Worm (Caenorhabditis elegans): ENCODE measurements around the gene skpo-1.

Gene skpo-1

ce11 chrII:8419015-8419414, 14.4 kb upstream of the skpo-1 start:
- TF ChIP-seq tlp-1 (tag; optimal IDR thresholded peaks at IDR 0.05) (peak; percentile 82), pag-3 (tag; optimal IDR thresholded peaks at IDR 0.05; ENCODE audit: borderline replicate concordance, insufficient read depth) (no peak), lsy-2 (tag; optimal IDR thresholded peaks at IDR 0.05) (peak in 1 of 2 experiments; percentile 41), Y116A8C.19 (tag; optimal IDR thresholded peaks at IDR 0.05; ENCODE audit: borderline replicate concordance) (no peak), fkh-4 (tag; optimal IDR thresholded peaks at IDR 0.05; ENCODE audit: borderline replicate concordance) (no peak)

- TF ChIP-seq elt-2 (tag; optimal IDR thresholded peaks at IDR 0.05) = peak; percentile 8
- TF ChIP-seq F16B12.6 (tag; optimal IDR thresholded peaks at IDR 0.05) = no peak
- peak; percentile 65 for TF ChIP-seq nhr-85 (tag)
- no peak for TF ChIP-seq efl-1 (optimal IDR thresholded peaks at IDR 0.05)
- TF ChIP-seq efl-1 (GFP tag; optimal IDR thresholded peaks at IDR 0.05 in 1 of 2) = peak in 1 of 2 experiments; percentile 6
- no peak for TF ChIP-seq swsn-7 (tag; optimal IDR thresholded peaks at IDR 0.05)
- no peak for TF ChIP-seq ceh-63 (GFP tag; optimal IDR thresholded peaks at IDR 0.05)
- peak; percentile 18 for TF ChIP-seq blmp-1 (tag; optimal IDR thresholded peaks at IDR 0.05)
- no peak for TF ChIP-seq mab-9 (GFP tag; IDR thresholded peaks at IDR 0.05)
These were observed 12.5 kb upstream of the skpo-1 start, which contains the start of gene fdgt-2 for ce11 chrII:8417059-8417668. fdgt-2 (plus strand) TSS chrII:8417618.

- TF ChIP-seq ceh-63 (GFP tag; optimal IDR thresholded peaks at IDR 0.05) (no peak), ama-1 (optimal IDR thresholded peaks at IDR 0.05) (no peak), irx-1 (tag; optimal IDR thresholded peaks at IDR 0.05) (no peak), lin-14 (GFP tag; optimal IDR thresholded peaks at IDR 0.05) (peak; percentile 17), nhr-77 (tag; optimal IDR thresholded peaks at IDR 0.05) (no peak), unc-86 (tag; optimal IDR thresholded peaks at IDR 0.05) (no peak), lin-35 (GFP tag; optimal IDR thresholded peaks at IDR 0.05) (no peak), nhr-85 (tag) (peak; percentile 79), efl-3 (GFP tag; optimal IDR thresholded peaks at IDR 0.05) (peak; percentile 84)
These were observed 10.9 kb upstream of the skpo-1 start for ce11 chrII:8415462-8416037.

ce11 chrII:8415035-8415434, 10.4 kb upstream of the skpo-1 start:
- no peak for TF ChIP-seq nhr-77 (tag; optimal IDR thresholded peaks at IDR 0.05)
- TF ChIP-seq rnt-1 (tag; optimal IDR thresholded peaks at IDR 0.05) = peak; percentile 0

- TF ChIP-seq ces-1 (GFP tag; optimal IDR thresholded peaks at IDR 0.05) (no peak), skn-1 (tag; optimal IDR thresholded peaks at IDR 0.05) (no peak), elt-2 (tag; optimal IDR thresholded peaks at IDR 0.05) (peak; percentile 29), unc-62 (GFP tag; optimal IDR thresholded peaks at IDR 0.05) (no peak), lin-15B (tag; optimal IDR thresholded peaks at IDR 0.05) (no peak), nhr-84 (tag; optimal IDR thresholded peaks at IDR 0.05) (no peak)
These were observed 8.3 kb upstream of the skpo-1 start for ce11 chrII:8412935-8413334.

ce11 chrII:8412061-8412721, 7.5 kb upstream of the skpo-1 start, which contains the start of gene efl-3:
efl-3 (plus strand) TSS chrII:8412671.
- TF ChIP-seq nhr-84 (tag; optimal IDR thresholded peaks at IDR 0.05) (no peak), zag-1 (tag; optimal IDR thresholded peaks at IDR 0.05) (no peak), ceh-88 (GFP tag; IDR thresholded peaks at IDR 0.05) (no peak), ets-5 (GFP tag; IDR thresholded peaks at IDR 0.05) (no peak), lin-35 (GFP tag; optimal IDR thresholded peaks at IDR 0.05) (peak in 1 of 2 experiments; percentile 6), nhr-11 (tag; optimal IDR thresholded peaks at IDR 0.05) (no peak), nhr-47 (tag; optimal IDR thresholded peaks at IDR 0.05) (no peak), mef-2 (tag; optimal IDR thresholded peaks at IDR 0.05) (no peak), lin-14 (GFP tag; optimal IDR thresholded peaks at IDR 0.05) (peak; percentile 50), snpc-4 (tag; optimal IDR thresholded peaks at IDR 0.05) (no peak), blmp-1 (tag; optimal IDR thresholded peaks at IDR 0.05) (peak; percentile 14), elt-2 (tag; optimal IDR thresholded peaks at IDR 0.05) (peak; percentile 33), lin-13 (GFP tag; optimal IDR thresholded peaks at IDR 0.05) (no peak), aha-1 (tag; optimal IDR thresholded peaks at IDR 0.05) (no peak), hlh-17 (GFP tag; optimal IDR thresholded peaks at IDR 0.05; ENCODE audit: borderline replicate concordance) (no peak), unc-30 (tag; optimal IDR thresholded peaks at IDR 0.05) (no peak), unc-86 (tag; optimal IDR thresholded peaks at IDR 0.05) (no peak), ztf-4 (tag; optimal IDR thresholded peaks at IDR 0.05) (no peak), nhr-85 (tag) (peak; percentile 70), nhr-77 (tag; optimal IDR thresholded peaks at IDR 0.05) (no peak), xbp-1 (tag; optimal IDR thresholded peaks at IDR 0.05) (no peak), ceh-82 (tag; optimal IDR thresholded peaks at IDR 0.05) (no peak)

Measured in whole organism, L1 larva.